Worm (Caenorhabditis elegans): ENCODE results near the gene F01D5.6.

ce11 chrII:13998964-13999363 is 7.3 kb upstream of the F01D5.6 start, which contains the start of gene F01D5.2:
- TF ChIP-seq flt-1 (GFP tag; IDR thresholded peaks at IDR 0.05) = no peak
- TF ChIP-seq hmbx-1 (tag; optimal IDR thresholded peaks at IDR 0.05) = no peak
- TF ChIP-seq sea-1 (GFP tag; conservative IDR thresholded peaks at IDR 0.05) = no peak
- TF ChIP-seq ama-1 (optimal IDR thresholded peaks at IDR 0.05) = no peak
- TF ChIP-seq tbx-11 (GFP tag; IDR thresholded peaks at IDR 0.05) = no peak
- no peak for TF ChIP-seq hnd-1 (tag; optimal IDR thresholded peaks at IDR 0.05)
- no peak for TF ChIP-seq tbx-37 (GFP tag; conservative IDR thresholded peaks at IDR 0.05)
- no peak for TF ChIP-seq ets-7 (tag; optimal IDR thresholded peaks at IDR 0.05)
- no peak for TF ChIP-seq scrt-1 (GFP tag; IDR thresholded peaks at IDR 0.05)
- no peak for TF ChIP-seq hmg-4 (GFP tag; optimal IDR thresholded peaks at IDR 0.05)

Measured in whole organism, early embryonic.